Fruit fly (Drosophila melanogaster) S2 (cell line): ENCODE measurements around the gene CG10550.

ENCODE experiments used
- CG8478 ChIP-seq: fragments of >200 bp; optimal IDR thresholded peaks from 2 replicates; lab custom pipeline; 2018
- CTCF ChIP-seq, 2 experiments: fragments of >200 bp; optimal IDR thresholded peaks; 2 replicates each; lab custom pipeline; 2018

DNA sequence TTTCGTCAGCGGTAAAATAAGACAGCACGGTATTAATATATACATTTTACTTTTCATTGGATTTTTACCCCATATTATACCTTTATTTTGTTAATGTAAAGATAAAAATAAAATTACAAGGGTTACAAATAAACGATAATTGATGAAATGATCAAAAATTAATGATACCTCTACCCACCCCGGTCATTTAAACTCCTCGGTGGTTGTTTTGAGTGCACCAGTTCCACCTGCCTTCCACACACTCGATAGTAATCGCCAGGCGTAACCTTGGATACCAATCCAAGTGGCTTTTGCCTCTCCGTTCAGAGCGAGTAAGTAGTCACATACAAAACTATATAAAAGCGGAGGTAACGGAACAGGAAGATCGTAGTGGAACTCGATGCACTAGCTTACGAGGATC lies 31.8 kb upstream of the CG10550 start, which contains the start of gene rha:
- TF ChIP-seq CTCF (optimal IDR thresholded peaks at IDR 0.05; lab: Kevin White, UChicago) (no peak), CG8478 (lab: Kevin White, UChicago) (no peak)
